Fruit fly (Drosophila melanogaster): ENCODE results near the gene Ogdh.

DNA sequence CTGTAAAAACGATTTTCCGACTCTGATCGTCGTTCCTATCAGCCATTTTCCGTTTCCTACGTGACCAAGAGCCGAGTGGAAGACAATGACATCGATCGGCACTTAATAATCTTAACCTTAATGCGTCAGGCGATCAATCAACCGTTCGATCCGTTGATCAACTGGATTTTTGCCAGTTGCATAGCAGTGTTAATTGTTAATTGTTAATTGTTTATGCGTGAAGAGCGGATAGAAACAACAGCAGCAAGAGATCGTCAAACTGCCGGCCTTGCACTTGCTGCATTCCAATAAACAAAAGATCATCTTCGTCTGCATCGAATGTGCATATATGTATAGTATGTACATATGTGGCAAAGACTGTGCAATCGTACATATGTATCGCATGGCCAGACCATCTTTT lies 33.9 kb downstream of the Ogdh start:
- TF ChIP-seq CG32264 (GFP tag; optimal IDR thresholded peaks at IDR 0.05): no peak
- no peak for TF ChIP-seq woc (GFP tag; optimal IDR thresholded peaks at IDR 0.05)
- no peak for TF ChIP-seq pan (optimal IDR thresholded peaks at IDR 0.05)
- no peak for TF ChIP-seq dl (GFP tag; optimal IDR thresholded peaks at IDR 0.05; ENCODE audit: insufficient read depth in 1 of 2, partially characterized antibody in 2 of 2)
- TF ChIP-seq Hr83 (GFP tag; optimal IDR thresholded peaks at IDR 0.05; ENCODE audit: poor library complexity, severe bottlenecking): no peak
- no peak for TF ChIP-seq sage (GFP tag; optimal IDR thresholded peaks at IDR 0.05)
- TF ChIP-seq h (GFP tag; optimal IDR thresholded peaks at IDR 0.05): no peak
- TF ChIP-seq Hr78 (GFP tag; optimal IDR thresholded peaks at IDR 0.05): no peak
- no peak for TF ChIP-seq jim (GFP tag; optimal IDR thresholded peaks at IDR 0.05)
- no peak for TF ChIP-seq Abd-B (GFP tag; optimal IDR thresholded peaks at IDR 0.05)
- TF ChIP-seq psq (GFP tag; optimal IDR thresholded peaks at IDR 0.05): no peak
- no peak for TF ChIP-seq Hnf4 (GFP tag; optimal IDR thresholded peaks at IDR 0.05)
- TF ChIP-seq OdsH (GFP tag; optimal IDR thresholded peaks at IDR 0.05): no peak
- no peak for TF ChIP-seq Myc (optimal IDR thresholded peaks at IDR 0.05)

Data from whole organism, wandering third instar larva.